Worm (Caenorhabditis elegans): ENCODE measurements around the gene ZK686.1.

DNA sequence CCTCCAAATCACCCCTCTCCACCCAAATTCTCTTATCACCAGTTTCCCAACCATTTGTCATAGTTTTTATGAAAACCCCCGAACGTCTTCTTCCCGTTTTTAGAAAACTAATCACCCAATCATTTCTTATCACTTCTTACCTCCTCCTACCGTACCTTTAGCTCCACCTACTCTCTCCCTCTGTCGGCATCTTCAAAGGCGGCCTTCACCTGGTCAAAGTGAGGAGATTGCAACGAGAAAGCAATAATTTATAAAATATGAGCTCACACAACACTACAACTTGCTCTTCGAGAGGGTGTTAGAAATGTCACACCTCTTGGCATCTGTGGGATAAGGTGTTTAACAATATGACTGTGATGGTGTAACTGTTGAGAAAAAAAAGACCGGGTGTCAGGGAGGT, 36.1 kb downstream of the ZK686.1 start:
- TF ChIP-seq lsy-2 (tag; optimal IDR thresholded peaks at IDR 0.05) (no peak), F13H6.1 (tag; optimal IDR thresholded peaks at IDR 0.05) (no peak), nhr-11 (tag; optimal IDR thresholded peaks at IDR 0.05) (no peak), nhr-21 (tag; optimal IDR thresholded peaks at IDR 0.05) (no peak), aly-2 (tag; optimal IDR thresholded peaks at IDR 0.05) (no peak), R02D3.7 (tag; optimal IDR thresholded peaks at IDR 0.05) (no peak), unc-62 (GFP tag; optimal IDR thresholded peaks at IDR 0.05) (no peak), lin-39 (tag; optimal IDR thresholded peaks at IDR 0.05) (no peak), nhr-12 (tag; optimal IDR thresholded peaks at IDR 0.05) (no peak), unc-55 (GFP tag; optimal IDR thresholded peaks at IDR 0.05) (no peak), ama-1 (optimal IDR thresholded peaks at IDR 0.05) (no peak), nhr-10 (tag; optimal IDR thresholded peaks at IDR 0.05) (no peak), elt-1 (tag; optimal IDR thresholded peaks at IDR 0.05) (no peak)

Measured in whole organism, L2 larva.